Worm (Caenorhabditis elegans) whole organism, L4 larva: ENCODE data around the gene Y41C4A.9.

Experiments used
- Y105C5A.15 ChIP-seq: fragments of 200-800 bp; sonication (Bioruptor generic); IDR thresholded peaks from 2 replicates; pipeline ENCODE4 v1.3.6; 2022; ENCODE audit warnings: missing genetic modification characterization, missing compliant biosample characterization
- mep-1 ChIP-seq: fragments of 150-350 bp; sonication (generic microtip); optimal IDR thresholded peaks from 3 replicates; lab custom pipeline; 2014; ENCODE audit warnings: missing biosample characterization, missing genetic modification characterization
- nhr-28 ChIP-seq: fragments of 150-350 bp; optimal IDR thresholded peaks from 2 replicates; lab custom pipeline; 2014; ENCODE audit warnings: missing biosample characterization, missing genetic modification characterization
- snpc-4 ChIP-seq: fragments of 150-350 bp; optimal IDR thresholded peaks from 2 replicates; lab custom pipeline; 2014; ENCODE audit warnings: missing biosample characterization, missing genetic modification characterization
- unc-62 ChIP-seq, 3 experiments: fragments of 150-350 bp in 1 of 3; sonication (generic microtip); optimal IDR thresholded peaks in 2 of 3; peaks in 1 of 3; 1 replicate in 1 of 3; 2 replicates in 2 of 3; lab custom pipeline; 2014 to 2017; ENCODE audit warnings: missing biosample characterization in 3 of 3, missing genetic modification characterization in 3 of 3, missing genetic modification reagents in 3 of 3, missing genotype in 1 of 3

- TF ChIP-seq unc-62 (GFP tag; optimal IDR thresholded peaks at IDR 0.05 in 1 of 2; lab: Kevin White, UChicago) (no peak), unc-62 (tag; optimal IDR thresholded peaks at IDR 0.05; lab: Kevin White, UChicago) (no peak), nhr-28 (tag; lab: Kevin White, UChicago) (no peak), Y105C5A.15 (GFP tag; lab: Robert Waterston, UW) (no peak), snpc-4 (tag; lab: Kevin White, UChicago) (no peak), mep-1 (tag; lab: Kevin White, UChicago) (no peak)
Observed at ce11 chrIII:11689887-11690286, 28.6 kb downstream of the Y41C4A.9 start.
